Fruit fly (Drosophila melanogaster) whole organism, pupa: ENCODE measurements around the gene Pif1.

Experiments
- CG10348 ChIP-seq: fragments of 200-800 bp; sonication (Bioruptor generic); IDR thresholded peaks from 2 replicates; pipeline ENCODE4 v1.3.6; 2022; ENCODE audit warnings: missing biosample characterization, missing genetic modification characterization
- CG12605 ChIP-seq: fragments of 200-800 bp; sonication (Bioruptor generic); IDR thresholded peaks from 2 replicates; pipeline ENCODE4 v1.3.6; 2022; ENCODE audit warnings: missing biosample characterization, missing genetic modification characterization
- CG13204 ChIP-seq: fragments of 200-800 bp; sonication (Bioruptor generic); optimal IDR thresholded peaks from 2 replicates; lab custom pipeline; 2018; ENCODE audit warnings: missing biosample characterization, mild to moderate bottlenecking, missing genetic modification characterization, moderate library complexity
- CG14655 ChIP-seq: fragments of 200-800 bp; sonication (Bioruptor generic); optimal IDR thresholded peaks from 3 replicates; lab custom pipeline; 2017; ENCODE audit warnings: mild to moderate bottlenecking, missing biosample characterization, missing genetic modification reagents, missing genetic modification characterization
- CG15710 ChIP-seq: fragments of 200-800 bp; sonication (Bioruptor generic); optimal IDR thresholded peaks from 2 replicates; lab custom pipeline; 2018; ENCODE audit warnings: missing biosample characterization, mild to moderate bottlenecking, missing genetic modification characterization, moderate library complexity
- CG17806 ChIP-seq: fragments of 200-800 bp; sonication (Bioruptor generic); optimal IDR thresholded peaks from 2 replicates; lab custom pipeline; 2018; ENCODE audit warnings: missing biosample characterization, mild to moderate bottlenecking, missing genetic modification characterization, moderate library complexity
- CG32121 ChIP-seq: fragments of 200-800 bp; sonication (Bioruptor generic); IDR thresholded peaks from 2 replicates; pipeline ENCODE4 v1.3.6; 2022; ENCODE audit warnings: missing biosample characterization, missing genetic modification characterization
- CG34367 ChIP-seq: fragments of 200-800 bp; sonication (Bioruptor generic); optimal IDR thresholded peaks from 2 replicates; lab custom pipeline; 2018; ENCODE audit warnings: missing biosample characterization, mild to moderate bottlenecking, missing genetic modification characterization
- CG4496 ChIP-seq: fragments of 200-800 bp; sonication (Bioruptor generic); IDR thresholded peaks from 3 replicates; pipeline ENCODE4 v1.3.6; 2022; ENCODE audit warnings: missing biosample characterization, missing genetic modification characterization
- CG8159 ChIP-seq: fragments of 200-800 bp; sonication (Bioruptor generic); optimal IDR thresholded peaks from 3 replicates; lab custom pipeline; 2018; ENCODE audit warnings: missing biosample characterization, mild to moderate bottlenecking, missing genetic modification characterization, moderate library complexity
- CG8301 ChIP-seq: fragments of 200-800 bp; sonication (Bioruptor generic); optimal IDR thresholded peaks from 2 replicates; lab custom pipeline; 2018; ENCODE audit warnings: missing biosample characterization, mild to moderate bottlenecking, missing genetic modification characterization
- CG9948 ChIP-seq: fragments of 200-800 bp; sonication (Bioruptor generic); optimal IDR thresholded peaks from 2 replicates; lab custom pipeline; 2018; ENCODE audit warnings: missing biosample characterization, mild to moderate bottlenecking, missing genetic modification characterization, moderate library complexity
- D1 ChIP-seq: fragments of 200-800 bp; sonication (Bioruptor generic); optimal IDR thresholded peaks from 2 replicates; lab custom pipeline; 2018; ENCODE audit warnings: missing biosample characterization, mild to moderate bottlenecking, missing genetic modification characterization, moderate library complexity
- EcR ChIP-seq: fragments of 200-800 bp; sonication (Bioruptor generic); optimal IDR thresholded peaks from 3 replicates; lab custom pipeline; 2019; ENCODE audit warnings: missing biosample characterization, missing genetic modification characterization, mild to moderate bottlenecking, moderate library complexity, missing genetic modification reagents
- Ets98B ChIP-seq: fragments of 200-800 bp; sonication (Bioruptor generic); IDR thresholded peaks from 2 replicates; pipeline ENCODE4 v1.3.6; 2022; ENCODE audit warnings: missing biosample characterization, missing genetic modification characterization
- Pif1A ChIP-seq: fragments of 200-800 bp; sonication (Bioruptor generic); optimal IDR thresholded peaks from 3 replicates; lab custom pipeline; 2016; ENCODE audit warnings: missing biosample characterization, missing genetic modification characterization
- Pif1B ChIP-seq: fragments of 200-800 bp; sonication (Bioruptor generic); optimal IDR thresholded peaks from 3 replicates; lab custom pipeline; 2016; ENCODE audit warnings: missing biosample characterization, missing genetic modification characterization
- Snoo ChIP-seq: fragments of 200-800 bp; sonication (Bioruptor generic); optimal IDR thresholded peaks from 3 replicates; lab custom pipeline; 2017; ENCODE audit warnings: missing biosample characterization, mild to moderate bottlenecking, missing genetic modification characterization, inconsistent platforms
- fd96Ca ChIP-seq: fragments of 200-800 bp; sonication (Bioruptor generic); IDR thresholded peaks from 3 replicates; pipeline ENCODE4 v1.3.6; 2022; ENCODE audit warnings: missing biosample characterization, missing genetic modification characterization
- gl ChIP-seq: fragments of 200-800 bp; sonication (Bioruptor generic); optimal IDR thresholded peaks from 2 replicates; lab custom pipeline; 2018; ENCODE audit warnings: missing biosample characterization, mild to moderate bottlenecking, missing genetic modification characterization
- rn ChIP-seq: fragments of 200-800 bp; sonication (Bioruptor generic); IDR thresholded peaks from 2 replicates; pipeline ENCODE4 v1.3.6; 2022; ENCODE audit warnings: missing biosample characterization, missing genetic modification characterization

The Pif1 gene

dm6 chr2L:3477057-3477755 is 7.4 kb upstream of the Pif1 start:
- TF ChIP-seq CG8159 (tag; lab: Kevin White, UChicago): peak; percentile 4
- TF ChIP-seq EcR: no peak
- TF ChIP-seq CG8301 (tag; lab: Kevin White, UChicago): no peak
- no peak for TF ChIP-seq D1 (tag; lab: Kevin White, UChicago)
- TF ChIP-seq CG4496 (GFP tag; lab: Robert Waterston, UW): peak; percentile 28; the same call in 1 of the 3 replicates
- TF ChIP-seq, all 21 proteins: peak for 2

dm6 chr2L:3476399-3477056 is 6.7 kb upstream of the Pif1 start:
- TF ChIP-seq CG4496 (GFP tag; lab: Robert Waterston, UW) (0 out of 3 replicates have a peak, but pooled peaks have one; percentile 6), CG9948 (tag; lab: Kevin White, UChicago) (no peak)
- TF ChIP-seq, all 21 proteins: peak for 1

dm6 chr2L:3475948-3476347 is 6.1 kb upstream of the Pif1 start:
- TF ChIP-seq CG10348 (GFP tag; lab: Robert Waterston, UW) (no peak), EcR (no peak), CG15710 (no peak), CG9948 (tag; lab: Kevin White, UChicago) (no peak), CG8159 (tag; lab: Kevin White, UChicago) (no peak), Snoo (tag; lab: Kevin White, UChicago) (no peak), CG14655 (no peak), D1 (tag; lab: Kevin White, UChicago) (no peak), gl (tag; lab: Kevin White, UChicago) (no peak), CG32121 (no peak), fd96Ca (no peak)

dm6 chr2L:3475168-3475567 is 5.4 kb upstream of the Pif1 start:
- TF ChIP-seq CG8159 (tag; lab: Kevin White, UChicago) (peak; percentile 36), Snoo (tag; lab: Kevin White, UChicago) (peak; percentile 22), CG15710 (peak; percentile 28), CG8301 (tag; lab: Kevin White, UChicago) (no peak), Pif1A (GFP tag; lab: Kevin White, UChicago) (no peak), EcR (peak; percentile 70)
- TF ChIP-seq, all 21 proteins: peak for 4

- no peak for TF ChIP-seq CG32121
- TF ChIP-seq CG12605 (GFP tag; lab: Robert Waterston, UW): no peak
- 0 out of 3 replicates have a peak, but pooled peaks have one; percentile 37 for TF ChIP-seq CG4496 (GFP tag; lab: Robert Waterston, UW)
- TF ChIP-seq Pif1A (GFP tag; lab: Kevin White, UChicago): no peak
- no peak for TF ChIP-seq CG17806
- 0 out of 2 replicates have a peak, but pooled peaks have one; percentile 37 for TF ChIP-seq rn (GFP tag; lab: Robert Waterston, UW)
- TF ChIP-seq Snoo (tag; lab: Kevin White, UChicago): peak; percentile 39
- no peak for TF ChIP-seq fd96Ca
- TF ChIP-seq CG13204 (GFP tag; lab: Kevin White, UChicago): no peak
- no peak for TF ChIP-seq D1 (tag; lab: Kevin White, UChicago)
- TF ChIP-seq Pif1B (GFP tag; lab: Kevin White, UChicago): no peak
- TF ChIP-seq CG8159 (tag; lab: Kevin White, UChicago): no peak
- no peak for TF ChIP-seq CG14655
- no peak for TF ChIP-seq CG8301 (tag; lab: Kevin White, UChicago)
- no peak for TF ChIP-seq CG34367 (tag; lab: Kevin White, UChicago)
- no peak for TF ChIP-seq gl (tag; lab: Kevin White, UChicago)
- TF ChIP-seq CG9948 (tag; lab: Kevin White, UChicago): no peak
- no peak for TF ChIP-seq EcR
- TF ChIP-seq CG10348 (GFP tag; lab: Robert Waterston, UW): no peak
- TF ChIP-seq, all 21 proteins: peak for 3
Measured at dm6 chr2L:3472242-3472641, 2.4 kb upstream of the Pif1 start, which contains the start of gene Pgant4. Pgant4 (plus strand) TSS chr2L:3472603.

- TF ChIP-seq CG10348 (GFP tag; lab: Robert Waterston, UW) (no peak), gl (tag; lab: Kevin White, UChicago) (no peak), CG12605 (GFP tag; lab: Robert Waterston, UW) (no peak), D1 (tag; lab: Kevin White, UChicago) (no peak), Pif1A (GFP tag; lab: Kevin White, UChicago) (no peak), fd96Ca (no peak), CG34367 (tag; lab: Kevin White, UChicago) (no peak), Snoo (tag; lab: Kevin White, UChicago) (no peak), CG8159 (tag; lab: Kevin White, UChicago) (no peak), CG4496 (GFP tag; lab: Robert Waterston, UW) (no peak), CG17806 (no peak), CG14655 (no peak), Ets98B (GFP tag; lab: Robert Waterston, UW) (no peak)
- TF ChIP-seq, all 21 proteins: peak for 0
Measured at dm6 chr2L:3466846-3467245, 3.0 kb downstream of the Pif1 start.
